Fruit fly (Drosophila melanogaster) Kc167 (cell line): Measurements from ENCODE around the gene CG6163.

Experiments used
- h ChIP-seq: fragments of >200 bp; optimal IDR thresholded peaks from 3 replicates; lab custom pipeline; 2018; ENCODE audit warnings: missing external identifiers
- psq ChIP-seq: fragments of >200 bp; optimal IDR thresholded peaks from 2 replicates; lab custom pipeline; 2017; ENCODE audit warnings: missing external identifiers
- ttk ChIP-seq: sonication (Bioruptor generic); optimal IDR thresholded peaks from 2 replicates; lab custom pipeline; 2017; ENCODE audit warnings: missing external identifiers

DNA sequence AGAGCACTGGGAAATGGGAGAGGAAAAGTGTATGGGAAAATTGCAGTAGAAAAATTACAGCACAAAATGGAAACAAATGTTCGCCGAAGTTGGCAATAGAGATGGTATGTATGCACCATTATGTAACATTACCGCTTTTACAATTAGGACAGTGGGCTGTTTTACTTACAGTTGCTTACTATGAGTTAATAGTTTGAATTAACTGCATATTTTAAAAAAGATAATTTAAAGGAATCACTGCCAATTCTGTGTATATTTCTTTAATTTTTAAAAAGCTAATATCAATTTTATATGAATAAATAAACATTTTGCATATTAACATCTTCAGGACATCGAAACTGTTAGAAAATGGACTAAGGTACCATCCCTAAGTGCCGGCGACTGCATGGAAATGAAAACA, 49.0 kb upstream of the CG6163 start:
- no peak for TF ChIP-seq psq (lab: Kevin White, UChicago)
- TF ChIP-seq h (lab: Kevin White, UChicago): no peak
- TF ChIP-seq ttk (lab: Kevin White, UChicago): no peak
